Fruit fly (Drosophila melanogaster) whole organism, embryonic: ENCODE results near the gene CG5618.
A peak's percentile ranks its signal among the peaks of the same experiment; 100 is the strongest.

Experiments used
- Atf3 ChIP-seq: fragments of 200-800 bp; sonication (Bioruptor generic); optimal IDR thresholded peaks from 3 replicates; lab custom pipeline; 2016; ENCODE audit warnings: missing biosample characterization, missing genetic modification characterization
- Atf6 ChIP-seq: fragments of 200-800 bp; sonication (Bioruptor generic); IDR thresholded peaks from 2 replicates; pipeline ENCODE4 v1.3.6; 2022; ENCODE audit warnings: missing biosample characterization, missing genetic modification characterization
- CG11504 ChIP-seq: fragments of 200-800 bp; sonication (Bioruptor generic); optimal IDR thresholded peaks from 3 replicates; lab custom pipeline; 2019; ENCODE audit warnings: missing biosample characterization, mild to moderate bottlenecking, missing genetic modification characterization, moderate library complexity
- CG12236 ChIP-seq: fragments of 200-800 bp; sonication (Bioruptor generic); optimal IDR thresholded peaks from 2 replicates; lab custom pipeline; 2016; ENCODE audit warnings: missing biosample characterization, missing genetic modification characterization
- CG13287 ChIP-seq: fragments of 200-800 bp; sonication (Bioruptor generic); IDR thresholded peaks from 2 replicates; pipeline ENCODE4 v1.3.6; 2022; ENCODE audit warnings: missing biosample characterization, missing genetic modification characterization; ENCODE audit not compliant: partially characterized antibody
- CG13775 ChIP-seq: fragments of 200-800 bp; sonication (Bioruptor generic); optimal IDR thresholded peaks from 3 replicates; lab custom pipeline; 2017; ENCODE audit warnings: missing biosample characterization, mild to moderate bottlenecking, missing genetic modification characterization
- CG14441 ChIP-seq: fragments of 200-800 bp; sonication (Bioruptor generic); IDR thresholded peaks from 2 replicates; pipeline ENCODE4 v1.3.6; 2022; ENCODE audit warnings: missing biosample characterization, missing genetic modification characterization
- CG15011 ChIP-seq: fragments of 200-800 bp; sonication (Bioruptor generic); optimal IDR thresholded peaks from 3 replicates; lab custom pipeline; 2018; ENCODE audit warnings: missing biosample characterization, mild to moderate bottlenecking, missing genetic modification characterization
- CG1602 ChIP-seq: fragments of 200-800 bp; sonication (Bioruptor generic); optimal IDR thresholded peaks from 3 replicates; lab custom pipeline; 2016; ENCODE audit warnings: missing biosample characterization, missing genetic modification characterization
- CG17385 ChIP-seq: fragments of 200-800 bp; sonication (Bioruptor generic); optimal IDR thresholded peaks from 3 replicates; lab custom pipeline; 2018; ENCODE audit warnings: missing biosample characterization, mild to moderate bottlenecking, missing genetic modification characterization
- CG1792 ChIP-seq: fragments of 200-800 bp; sonication (Bioruptor generic); optimal IDR thresholded peaks from 2 replicates; lab custom pipeline; 2016; ENCODE audit warnings: missing biosample characterization, missing genetic modification characterization
- CG1832 ChIP-seq: fragments of 200-800 bp; sonication (Bioruptor generic); optimal IDR thresholded peaks from 2 replicates; lab custom pipeline; 2017; ENCODE audit warnings: missing biosample characterization, mild to moderate bottlenecking, missing genetic modification characterization, inconsistent platforms
- CG18476 ChIP-seq: fragments of 200-800 bp; sonication (Bioruptor generic); optimal IDR thresholded peaks from 2 replicates; lab custom pipeline; 2016; ENCODE audit warnings: missing biosample characterization, mild to moderate bottlenecking, missing genetic modification characterization
- CG2678 ChIP-seq: fragments of 200-800 bp; sonication (Bioruptor generic); optimal IDR thresholded peaks from 3 replicates; lab custom pipeline; 2019; ENCODE audit warnings: missing biosample characterization, mild to moderate bottlenecking, missing genetic modification characterization, moderate library complexity
- CG34224 ChIP-seq: fragments of 200-800 bp; sonication (Bioruptor generic); IDR thresholded peaks from 3 replicates; pipeline ENCODE4 v1.3.6; 2022; ENCODE audit warnings: missing biosample characterization, missing genetic modification characterization; ENCODE audit not compliant: partially characterized antibody
- CG3995 ChIP-seq: fragments of 200-800 bp; sonication (Bioruptor generic); optimal IDR thresholded peaks from 3 replicates; lab custom pipeline; 2016; ENCODE audit warnings: missing biosample characterization, missing genetic modification characterization
- CG6689 ChIP-seq: fragments of 200-800 bp; sonication (Bioruptor generic); IDR thresholded peaks from 2 replicates; pipeline ENCODE4 v1.3.6; 2022; ENCODE audit warnings: missing biosample characterization, missing genetic modification characterization
- CG6765 ChIP-seq: fragments of 200-800 bp; sonication (Bioruptor generic); optimal IDR thresholded peaks from 3 replicates; lab custom pipeline; 2017; ENCODE audit warnings: missing biosample characterization, mild to moderate bottlenecking, missing genetic modification characterization
- CG7271 ChIP-seq: fragments of 200-800 bp; sonication (Bioruptor generic); optimal IDR thresholded peaks from 2 replicates; lab custom pipeline; 2018; ENCODE audit warnings: missing biosample characterization, mild to moderate bottlenecking, missing genetic modification characterization, moderate library complexity
- CG7839 ChIP-seq: fragments of 200-800 bp; sonication (Bioruptor generic); optimal IDR thresholded peaks from 3 replicates; lab custom pipeline; 2018; ENCODE audit warnings: missing biosample characterization, mild to moderate bottlenecking, missing genetic modification characterization, moderate library complexity
- CG8765 ChIP-seq: fragments of 200-800 bp; sonication (Bioruptor generic); IDR thresholded peaks from 2 replicates; pipeline ENCODE4 v1.3.6; 2022; ENCODE audit warnings: missing biosample characterization, missing genetic modification characterization
- D19A ChIP-seq: fragments of 200-800 bp; optimal IDR thresholded peaks from 3 replicates; lab custom pipeline; 2019; ENCODE audit warnings: missing biosample characterization, mild to moderate bottlenecking, missing genetic modification characterization, moderate library complexity
- Dip3 ChIP-seq: fragments of 200-800 bp; sonication (Bioruptor generic); optimal IDR thresholded peaks from 3 replicates; lab custom pipeline; 2016; ENCODE audit warnings: missing biosample characterization, missing genetic modification characterization
- Dref ChIP-seq: fragments of 200-800 bp; sonication (Bioruptor generic); IDR thresholded peaks from 2 replicates; pipeline ENCODE4 v1.3.6; 2022; ENCODE audit warnings: missing biosample characterization, missing genetic modification characterization
- Ets65A ChIP-seq: fragments of 200-800 bp; sonication (Bioruptor generic); peaks from one replicate; lab custom pipeline; 2016; ENCODE audit warnings: missing biosample characterization, missing genetic modification characterization
- Fer1 ChIP-seq: fragments of 200-800 bp; sonication (Bioruptor generic); optimal IDR thresholded peaks from 2 replicates; lab custom pipeline; 2017; ENCODE audit warnings: missing biosample characterization, mild to moderate bottlenecking, missing genetic modification characterization
- Fer2 ChIP-seq: fragments of 200-800 bp; sonication (Bioruptor generic); optimal IDR thresholded peaks from 2 replicates; lab custom pipeline; 2018; ENCODE audit warnings: missing biosample characterization, mild to moderate bottlenecking, missing genetic modification characterization, moderate library complexity
- Fer3 ChIP-seq: fragments of 200-800 bp; sonication (Bioruptor generic); optimal IDR thresholded peaks from 2 replicates; lab custom pipeline; 2018; ENCODE audit warnings: missing biosample characterization, mild to moderate bottlenecking, missing genetic modification characterization, moderate library complexity
- Hr3 ChIP-seq: fragments of 200-800 bp; sonication (Bioruptor generic); optimal IDR thresholded peaks from 3 replicates; lab custom pipeline; 2016; ENCODE audit warnings: missing biosample characterization, missing genetic modification characterization
- MBD-R2 ChIP-seq: fragments of 200-800 bp; sonication (Bioruptor generic); IDR thresholded peaks from 2 replicates; pipeline ENCODE4 v1.3.6; 2022; ENCODE audit warnings: missing biosample characterization, missing genetic modification characterization
- Med ChIP-seq: fragments of 200-800 bp; sonication (Bioruptor generic); peaks from one replicate; lab custom pipeline; 2016; ENCODE audit warnings: missing biosample characterization, missing genetic modification characterization, mild to moderate bottlenecking, inconsistent platforms, moderate library complexity
- Nf-YC ChIP-seq: fragments of 200-800 bp; optimal IDR thresholded peaks from 3 replicates; lab custom pipeline; 2019; ENCODE audit warnings: missing biosample characterization, mild to moderate bottlenecking, missing genetic modification characterization, moderate library complexity
- NfI ChIP-seq: fragments of 200-800 bp; sonication (Bioruptor generic); optimal IDR thresholded peaks from 3 replicates; lab custom pipeline; 2018; ENCODE audit warnings: missing biosample characterization, mild to moderate bottlenecking, missing genetic modification characterization, moderate library complexity
- Scr ChIP-seq: fragments of 200-800 bp; sonication (Bioruptor generic); IDR thresholded peaks from 2 replicates; pipeline ENCODE4 v1.3.6; 2022; ENCODE audit warnings: missing biosample characterization, missing genetic modification characterization; ENCODE audit not compliant: partially characterized antibody
- Taf1 ChIP-seq: fragments of 200-800 bp; sonication (Bioruptor generic); IDR thresholded peaks from 2 replicates; pipeline ENCODE4 v1.3.6; 2022; ENCODE audit warnings: missing biosample characterization, missing genetic modification characterization
- YL-1 ChIP-seq: fragments of 200-800 bp; sonication (Bioruptor generic); optimal IDR thresholded peaks from 3 replicates; lab custom pipeline; 2017; ENCODE audit warnings: missing biosample characterization, mild to moderate bottlenecking, missing genetic modification characterization
- bab2 ChIP-seq: fragments of 200-800 bp; sonication (Bioruptor generic); optimal IDR thresholded peaks from 2 replicates; lab custom pipeline; 2016; ENCODE audit warnings: missing biosample characterization, missing genetic modification characterization
- eyg ChIP-seq: fragments of 200-800 bp; sonication (Bioruptor generic); optimal IDR thresholded peaks from 3 replicates; lab custom pipeline; 2016; ENCODE audit warnings: missing biosample characterization, missing genetic modification characterization
- ftz-f1 ChIP-seq: fragments of 200-800 bp; sonication (Bioruptor generic); optimal IDR thresholded peaks from 2 replicates; lab custom pipeline; 2016; ENCODE audit warnings: missing biosample characterization, missing genetic modification characterization
- gcm2 ChIP-seq: fragments of 200-800 bp; sonication (Bioruptor generic); optimal IDR thresholded peaks from 2 replicates; lab custom pipeline; 2016; ENCODE audit warnings: missing biosample characterization, missing genetic modification characterization
- gem ChIP-seq: fragments of 200-800 bp; sonication (Bioruptor generic); optimal IDR thresholded peaks from 2 replicates; lab custom pipeline; 2019; ENCODE audit warnings: missing biosample characterization, mild to moderate bottlenecking, missing genetic modification characterization, moderate library complexity
- gsb ChIP-seq: fragments of 200-800 bp; sonication (Bioruptor generic); IDR thresholded peaks from 2 replicates; pipeline ENCODE4 v1.3.6; 2022; ENCODE audit warnings: missing biosample characterization, missing genetic modification characterization
- kni ChIP-seq: fragments of 200-800 bp; sonication (Bioruptor generic); optimal IDR thresholded peaks from 3 replicates; lab custom pipeline; 2017; ENCODE audit warnings: mild to moderate bottlenecking, missing biosample characterization, missing genetic modification reagents, missing genetic modification characterization
- odd ChIP-seq: fragments of 200-800 bp; sonication (Bioruptor generic); optimal IDR thresholded peaks from 2 replicates; lab custom pipeline; 2017; ENCODE audit warnings: missing biosample characterization, mild to moderate bottlenecking, missing genetic modification characterization
- pb ChIP-seq: fragments of 200-800 bp; sonication (Bioruptor generic); optimal IDR thresholded peaks from 3 replicates; lab custom pipeline; 2016; ENCODE audit warnings: missing biosample characterization, missing genetic modification characterization
- phol ChIP-seq: fragments of 200-800 bp; sonication (Bioruptor generic); optimal IDR thresholded peaks from 3 replicates; lab custom pipeline; 2018; ENCODE audit warnings: missing biosample characterization, mild to moderate bottlenecking, missing genetic modification characterization, moderate library complexity
- ro ChIP-seq: fragments of 200-800 bp; sonication (Bioruptor generic); IDR thresholded peaks from 2 replicates; pipeline ENCODE4 v1.3.6; 2022; ENCODE audit warnings: missing biosample characterization, missing genetic modification characterization
- sens-2 ChIP-seq: fragments of 200-800 bp; sonication (Bioruptor generic); IDR thresholded peaks from 2 replicates; pipeline ENCODE4 v1.3.6; 2022; ENCODE audit warnings: missing biosample characterization, missing genetic modification characterization
- slbo ChIP-seq: fragments of 200-800 bp; sonication (Bioruptor generic); IDR thresholded peaks from 2 replicates; pipeline ENCODE4 v1.3.6; 2022; ENCODE audit warnings: missing biosample characterization, missing genetic modification characterization
- tx ChIP-seq: fragments of 200-800 bp; sonication (Bioruptor generic); optimal IDR thresholded peaks from 2 replicates; lab custom pipeline; 2016; ENCODE audit warnings: missing biosample characterization, missing genetic modification characterization

CG5618 gene

DNA sequence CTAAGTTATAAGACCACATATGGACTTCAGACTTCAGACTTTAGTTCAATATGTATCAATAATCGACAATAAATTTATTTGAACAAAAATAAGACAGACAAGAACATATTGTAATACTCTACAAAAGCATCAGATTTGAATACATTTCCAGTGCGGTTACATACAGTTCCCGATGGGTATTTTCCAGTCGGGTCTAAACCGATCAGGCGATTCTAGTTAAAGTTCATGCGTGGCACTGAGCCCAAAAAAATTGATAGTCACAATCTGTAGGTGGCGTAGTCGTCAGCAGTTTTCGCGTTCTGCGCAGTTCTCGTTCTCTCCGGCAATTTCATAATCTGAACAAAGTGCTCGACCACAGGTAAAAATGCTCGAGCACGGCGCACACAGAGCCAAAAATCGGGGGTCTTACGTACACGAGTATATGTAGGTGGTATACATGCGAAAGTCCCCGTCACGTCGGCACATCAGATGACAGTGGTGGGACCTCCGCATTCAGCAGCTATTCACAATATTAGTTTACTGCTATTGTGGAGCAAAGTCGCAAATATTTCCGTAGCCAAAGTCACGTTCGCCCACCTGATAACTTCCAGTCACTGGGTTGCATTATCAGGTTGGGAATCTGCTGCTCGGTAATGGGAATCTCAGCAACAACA, 42.1 kb downstream of the CG5618 start (continued):
- TF ChIP-seq Taf1 (GFP tag; lab: Robert Waterston, UW) (no peak), CG18476 (GFP tag; lab: Kevin White, UChicago) (peak; percentile 31), gem (tag; lab: Kevin White, UChicago) (peak; percentile 71), phol (tag; lab: Kevin White, UChicago) (peak; percentile 9), CG2678 (tag; lab: Kevin White, UChicago) (peak; percentile 72), Atf3 (GFP tag; lab: Kevin White, UChicago) (no peak), gcm2 (GFP tag; lab: Kevin White, UChicago) (no peak), CG34224 (peak; percentile 42; the same call in 2 of the 3 replicates), CG14441 (GFP tag; lab: Robert Waterston, UW) (peak; percentile 28; the same call in 1 of the 2 replicates), YL-1 (GFP tag; lab: Kevin White, UChicago) (peak; percentile 6), CG8765 (GFP tag; lab: Robert Waterston, UW) (peak; percentile 44; the same call in 1 of the 2 replicates), slbo (GFP tag; lab: Robert Waterston, UW) (peak; percentile 69), CG6765 (GFP tag; lab: Kevin White, UChicago) (peak; percentile 34), CG1602 (GFP tag; lab: Kevin White, UChicago) (no peak), CG12236 (GFP tag; lab: Kevin White, UChicago) (no peak), bab2 (GFP tag; lab: Kevin White, UChicago) (peak; percentile 32), D19A (tag; lab: Kevin White, UChicago) (peak; percentile 63), CG13287 (GFP tag; lab: Robert Waterston, UW) (peak; percentile 48), Dref (0 out of 2 replicates have a peak, but pooled peaks have one; percentile 15), Fer2 (tag; lab: Kevin White, UChicago) (no peak), CG15011 (GFP tag; lab: Kevin White, UChicago) (peak; percentile 20), ftz-f1 (peak; percentile 55), ro (GFP tag; lab: Robert Waterston, UW) (no peak), tx (GFP tag; lab: Kevin White, UChicago) (no peak), Dip3 (GFP tag; lab: Kevin White, UChicago) (peak; percentile 80), CG13775 (GFP tag; lab: Kevin White, UChicago) (peak; percentile 37), MBD-R2 (GFP tag; lab: Robert Waterston, UW) (peak; percentile 42; the same call in 1 of the 2 replicates), CG17385 (GFP tag; lab: Kevin White, UChicago) (peak; percentile 30), Atf6 (GFP tag; lab: Robert Waterston, UW) (peak; percentile 75), Hr3 (peak; percentile 48), Ets65A (peak; percentile 31), CG11504 (tag; lab: Kevin White, UChicago) (peak; percentile 53), Fer1 (GFP tag; lab: Kevin White, UChicago) (peak; percentile 69), Scr (GFP tag; lab: Robert Waterston, UW) (no peak), CG7271 (no peak), sens-2 (GFP tag; lab: Robert Waterston, UW) (no peak), CG7839 (tag; lab: Kevin White, UChicago) (peak; percentile 63), kni (GFP tag; lab: Kevin White, UChicago) (no peak), pb (no peak), CG1792 (GFP tag; lab: Kevin White, UChicago) (peak; percentile 25), Med (GFP tag; lab: Kevin White, UChicago) (peak; percentile 87), CG1832 (GFP tag; lab: Kevin White, UChicago) (no peak), Nf-YC (tag; lab: Kevin White, UChicago) (peak; percentile 33), eyg (GFP tag; lab: Kevin White, UChicago) (peak; percentile 34), gsb (0 out of 2 replicates have a peak, but pooled peaks have one; percentile 21), CG6689 (GFP tag; lab: Robert Waterston, UW) (0 out of 2 replicates have a peak, but pooled peaks have one; percentile 34), CG3995 (GFP tag; lab: Kevin White, UChicago) (peak; percentile 95), NfI (GFP tag; lab: Kevin White, UChicago) (peak; percentile 3), Fer3 (peak; percentile 31), odd (GFP tag; lab: Kevin White, UChicago) (no peak)
